Worm (Caenorhabditis elegans) whole organism, mixed stage, embryonic: ENCODE results near the gene M02G9.4.

Source experiments
- bed-3 ChIP-seq: fragments of 200-800 bp; sonication (Bioruptor generic); optimal IDR thresholded peaks from 3 replicates; lab custom pipeline; 2018; ENCODE audit warnings: mild to moderate bottlenecking, missing genetic modification characterization, moderate library complexity, missing compliant biosample characterization
- blmp-1 ChIP-seq: fragments of 150-350 bp; optimal IDR thresholded peaks from 2 replicates; lab custom pipeline; 2014; ENCODE audit warnings: missing biosample characterization, missing genetic modification characterization
- ceh-39 ChIP-seq: fragments of 150-350 bp; optimal IDR thresholded peaks from 2 replicates; lab custom pipeline; 2014; ENCODE audit warnings: missing biosample characterization, missing genetic modification characterization
- ceh-43 ChIP-seq: fragments of 200-800 bp; sonication (Bioruptor generic); optimal IDR thresholded peaks from 2 replicates; lab custom pipeline; 2018; ENCODE audit warnings: mild to moderate bottlenecking, missing genetic modification characterization, moderate library complexity, missing compliant biosample characterization
- ceh-83 ChIP-seq: fragments of 200-800 bp; sonication (Bioruptor generic); optimal IDR thresholded peaks from 2 replicates; lab custom pipeline; 2018; ENCODE audit warnings: mild to moderate bottlenecking, missing genetic modification characterization, missing compliant biosample characterization
- ces-1 ChIP-seq: fragments of 150-350 bp; optimal IDR thresholded peaks from 2 replicates; lab custom pipeline; 2014; ENCODE audit warnings: missing biosample characterization, missing genetic modification reagents, missing genetic modification characterization
- cnd-1 ChIP-seq: fragments of 200-800 bp; sonication (Bioruptor generic); optimal IDR thresholded peaks from 2 replicates; lab custom pipeline; 2018; ENCODE audit warnings: mild to moderate bottlenecking, missing genetic modification characterization, missing compliant biosample characterization
- elt-1 ChIP-seq: sonication (generic microtip); optimal IDR thresholded peaks from 2 replicates; lab custom pipeline; 2017; ENCODE audit warnings: missing genetic modification characterization, mild to moderate bottlenecking, missing compliant biosample characterization, antibody characterized with exemption, moderate library complexity, borderline replicate concordance; ENCODE audit not compliant: insufficient read depth
- flh-1 ChIP-seq: fragments of 200-800 bp; sonication (Bioruptor generic); optimal IDR thresholded peaks from 2 replicates; lab custom pipeline; 2018; ENCODE audit warnings: mild to moderate bottlenecking, missing genetic modification characterization, moderate library complexity, missing compliant biosample characterization
- hlh-1 ChIP-seq: fragments of 150-350 bp; optimal IDR thresholded peaks from 2 replicates; lab custom pipeline; 2014; ENCODE audit warnings: missing biosample characterization, missing genetic modification reagents, missing genetic modification characterization
- lin-13 ChIP-seq: fragments of 150-350 bp; optimal IDR thresholded peaks from 2 replicates; lab custom pipeline; 2014; ENCODE audit warnings: missing biosample characterization, missing genetic modification characterization
- lin-32 ChIP-seq: fragments of 200-800 bp; sonication (Bioruptor generic); optimal IDR thresholded peaks from 2 replicates; lab custom pipeline; 2018; ENCODE audit warnings: mild to moderate bottlenecking, missing genetic modification characterization, missing compliant biosample characterization
- lsy-2 ChIP-seq: fragments of 150-350 bp; optimal IDR thresholded peaks from 2 replicates; lab custom pipeline; 2014; ENCODE audit warnings: missing biosample characterization, missing genetic modification characterization
- mab-5 ChIP-seq: fragments of 150-350 bp; optimal IDR thresholded peaks from 2 replicates; lab custom pipeline; 2014; ENCODE audit warnings: missing biosample characterization, missing genetic modification characterization
- mls-2 ChIP-seq: sonication (generic microtip); optimal IDR thresholded peaks from 2 replicates; lab custom pipeline; 2016; ENCODE audit warnings: mild to moderate bottlenecking, missing genetic modification characterization, moderate library complexity, missing compliant biosample characterization
- nhr-28 ChIP-seq: fragments of 150-350 bp; optimal IDR thresholded peaks from 2 replicates; lab custom pipeline; 2014; ENCODE audit warnings: missing biosample characterization, missing genetic modification characterization
- nhr-76 ChIP-seq: sonication (generic microtip); optimal IDR thresholded peaks from 2 replicates; lab custom pipeline; 2017; ENCODE audit warnings: missing biosample characterization, missing genetic modification characterization
- pha-4 ChIP-seq: fragments of 150-350 bp; optimal IDR thresholded peaks from 2 replicates; lab custom pipeline; 2018; ENCODE audit warnings: missing biosample characterization, missing genetic modification reagents, missing genetic modification characterization
- sptf-1 ChIP-seq: sonication (generic microtip); optimal IDR thresholded peaks from 2 replicates; lab custom pipeline; 2017; ENCODE audit warnings: mild to moderate bottlenecking, missing genetic modification characterization, moderate library complexity, missing compliant biosample characterization
- tbx-8 ChIP-seq: fragments of 200-800 bp; sonication (Bioruptor generic); optimal IDR thresholded peaks from 2 replicates; lab custom pipeline; 2018; ENCODE audit warnings: mild to moderate bottlenecking, missing genetic modification characterization, moderate library complexity, missing compliant biosample characterization
- unc-120 ChIP-seq: sonication (generic microtip); optimal IDR thresholded peaks from 2 replicates; lab custom pipeline; 2017; ENCODE audit warnings: missing genetic modification characterization, missing compliant biosample characterization; ENCODE audit not compliant: poor library complexity, severe bottlenecking
- unc-39 ChIP-seq: fragments of 150-350 bp; optimal IDR thresholded peaks from 2 replicates; lab custom pipeline; 2014; ENCODE audit warnings: missing biosample characterization, missing genetic modification characterization
- unc-62 ChIP-seq: fragments of 150-350 bp; optimal IDR thresholded peaks from 2 replicates; lab custom pipeline; 2014; ENCODE audit warnings: missing biosample characterization, missing genetic modification reagents, missing genetic modification characterization
- ztf-11 ChIP-seq: fragments of 150-350 bp; optimal IDR thresholded peaks from 2 replicates; lab custom pipeline; 2014; ENCODE audit warnings: missing biosample characterization, missing genetic modification characterization

Gene M02G9.4

DNA sequence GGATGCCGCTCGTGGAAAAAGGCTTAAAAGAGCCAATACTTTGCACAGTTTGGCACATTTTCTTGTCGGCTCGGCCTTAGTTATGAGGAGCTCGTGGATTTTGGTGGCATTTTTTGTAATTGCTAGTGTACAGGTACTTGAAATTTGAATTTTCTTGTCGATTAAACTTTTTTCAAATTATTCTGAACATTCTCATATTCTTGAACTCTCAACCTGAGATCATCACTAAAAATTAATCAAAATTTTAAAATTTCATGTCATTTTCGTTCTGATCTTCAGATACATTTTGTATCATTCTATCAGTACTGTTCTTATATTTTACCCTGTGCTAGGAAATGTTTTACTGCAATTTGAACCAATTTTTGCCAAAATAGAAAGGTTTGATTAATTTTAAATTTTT is 4.3 kb downstream of the M02G9.4 start, which contains the start of gene idpp-4:
Gene idpp-4, plus strand, starts transcription at position 51 of the 400 bp plus-strand sequence.
- TF ChIP-seq ces-1 (GFP tag; lab: Kevin White, UChicago), result no peak
- TF ChIP-seq pha-4, result no peak
- no peak for TF ChIP-seq blmp-1 (tag; lab: Kevin White, UChicago)
- TF ChIP-seq hlh-1 (tag; lab: Kevin White, UChicago), result no peak
- TF ChIP-seq mls-2 (tag; lab: Kevin White, UChicago), result no peak
- TF ChIP-seq unc-39 (tag; lab: Kevin White, UChicago), result no peak
- no peak for TF ChIP-seq lin-32
- TF ChIP-seq lsy-2 (tag; lab: Kevin White, UChicago), result no peak
- no peak for TF ChIP-seq ceh-39 (tag; lab: Kevin White, UChicago)
- TF ChIP-seq tbx-8, result no peak
- TF ChIP-seq ceh-43, result no peak
- TF ChIP-seq nhr-76 (tag; lab: Kevin White, UChicago), result no peak
- no peak for TF ChIP-seq unc-120 (tag; lab: Kevin White, UChicago)
- no peak for TF ChIP-seq unc-62 (GFP tag; lab: Kevin White, UChicago)
- TF ChIP-seq lin-13 (tag; lab: Kevin White, UChicago), result no peak
- TF ChIP-seq sptf-1 (tag; lab: Kevin White, UChicago), result no peak
- no peak for TF ChIP-seq ztf-11 (tag; lab: Kevin White, UChicago)
- TF ChIP-seq elt-1 (tag; lab: Kevin White, UChicago), result no peak

DNA sequence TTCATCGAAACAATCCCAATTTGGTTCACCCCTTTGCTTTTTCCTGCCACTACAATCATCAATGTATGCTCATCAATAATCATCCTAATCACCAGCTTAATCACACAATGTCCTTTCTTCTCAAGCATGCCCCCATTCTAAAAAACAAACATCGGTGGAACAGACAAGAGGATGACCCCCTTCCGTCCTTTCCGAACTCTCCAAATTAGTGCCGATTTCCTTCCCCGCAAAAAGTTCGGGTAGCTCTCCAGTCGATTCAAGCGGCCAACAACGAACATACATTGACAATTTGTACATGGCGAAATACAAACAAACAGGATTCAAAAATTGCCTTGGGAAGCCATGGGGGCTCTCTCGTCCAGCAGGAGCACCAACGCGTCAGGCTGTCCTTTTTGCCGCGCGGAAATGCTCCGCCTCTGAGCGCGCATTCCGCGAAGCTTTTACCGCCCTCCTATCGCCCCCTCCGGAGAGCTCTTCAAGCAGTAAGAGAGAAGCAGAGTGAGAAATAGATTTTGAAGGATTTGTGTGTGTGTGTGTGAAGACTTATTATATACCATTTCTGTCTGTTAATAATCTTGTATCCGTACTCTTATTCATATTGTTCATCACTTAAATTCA is 8.6 kb downstream of the M02G9.4 start, which contains the start of gene appg-1:
Gene appg-1, plus strand, starts transcription at position 427 of the 618 bp plus-strand sequence.
- no peak for TF ChIP-seq mab-5 (tag; lab: Kevin White, UChicago)
- TF ChIP-seq, all 35 proteins: peak for 0

DNA sequence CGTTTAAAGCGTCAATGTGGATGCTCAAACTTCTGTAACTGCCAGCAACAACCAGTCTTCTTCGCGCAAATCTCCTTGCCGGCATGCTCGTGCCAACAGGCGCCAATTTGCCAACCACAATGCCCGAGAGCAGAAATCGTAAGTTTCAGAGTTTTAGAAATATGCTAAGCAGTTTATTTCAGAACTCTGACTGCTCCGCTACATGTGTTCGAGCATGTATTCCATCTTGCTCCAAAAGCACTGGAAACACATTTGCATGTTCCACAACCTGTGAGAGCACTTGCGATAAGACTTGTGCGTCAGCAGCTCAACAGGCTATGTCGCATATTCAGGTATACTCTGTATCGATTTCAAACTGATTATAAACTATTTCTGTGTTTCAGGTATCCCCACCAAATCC is 12.6 kb downstream of the M02G9.4 start:
- TF ChIP-seq cnd-1 (tag; lab: Kevin White, UChicago), result no peak
- no peak for TF ChIP-seq unc-120 (tag; lab: Kevin White, UChicago)
- TF ChIP-seq mls-2 (tag; lab: Kevin White, UChicago), result no peak
- no peak for TF ChIP-seq ceh-83 (GFP tag; lab: Kevin White, UChicago)
- no peak for TF ChIP-seq lsy-2 (tag; lab: Kevin White, UChicago)
- TF ChIP-seq lin-13 (tag; lab: Kevin White, UChicago), result no peak
- TF ChIP-seq pha-4, result no peak
- TF ChIP-seq lin-32, result no peak
- TF ChIP-seq ceh-39 (tag; lab: Kevin White, UChicago), result no peak
- no peak for TF ChIP-seq tbx-8

DNA sequence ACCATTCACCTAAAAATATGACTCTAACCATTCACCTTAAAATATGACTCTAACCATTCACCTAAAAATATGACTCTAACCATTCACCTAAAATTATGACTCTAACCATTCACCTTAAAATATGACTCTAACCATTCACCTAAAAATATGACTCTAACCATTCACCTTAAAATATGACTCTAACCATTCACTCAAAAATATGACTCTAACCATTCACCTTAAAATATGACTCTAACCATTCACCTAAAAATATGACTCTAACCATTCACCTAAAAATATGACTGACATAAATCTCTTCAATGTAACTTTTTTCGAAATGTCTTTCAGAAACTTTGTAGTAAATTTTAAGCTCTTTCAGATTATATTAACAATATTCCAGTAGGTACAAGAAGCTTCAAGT is 19.0 kb downstream of the M02G9.4 start:
- peak; percentile 58 for TF ChIP-seq sptf-1 (tag; lab: Kevin White, UChicago)

DNA sequence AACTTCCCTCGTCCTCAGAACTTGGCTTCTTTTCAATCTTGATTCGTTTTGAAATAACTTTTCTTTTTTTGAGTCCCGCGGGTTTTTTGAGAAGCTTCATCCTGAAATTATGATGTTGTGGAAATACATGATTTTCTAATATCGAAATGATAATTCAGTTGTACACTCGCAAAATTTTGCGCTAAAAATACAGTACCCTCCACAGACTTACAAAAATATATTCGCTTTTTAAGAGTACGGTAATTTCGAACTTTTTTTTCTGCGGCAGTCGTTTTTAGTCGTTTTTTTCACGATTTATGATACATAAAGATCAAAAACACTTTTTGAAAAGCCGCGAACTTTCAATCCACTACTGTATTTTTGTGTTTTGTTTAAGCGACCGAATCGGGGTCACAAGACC is 27.9 kb downstream of the M02G9.4 start, which contains the start of gene pro-2:
Gene pro-2, minus strand, starts transcription at position 101 of the 400 bp plus-strand sequence.
- TF ChIP-seq bed-3 (GFP tag; lab: Kevin White, UChicago) (no peak), unc-120 (tag; lab: Kevin White, UChicago) (no peak), lin-13 (tag; lab: Kevin White, UChicago) (no peak), nhr-28 (tag; lab: Kevin White, UChicago) (no peak), ceh-39 (tag; lab: Kevin White, UChicago) (no peak), hlh-1 (tag; lab: Kevin White, UChicago) (no peak), elt-1 (tag; lab: Kevin White, UChicago) (no peak)
- TF ChIP-seq, all 35 proteins: peak for 0

DNA sequence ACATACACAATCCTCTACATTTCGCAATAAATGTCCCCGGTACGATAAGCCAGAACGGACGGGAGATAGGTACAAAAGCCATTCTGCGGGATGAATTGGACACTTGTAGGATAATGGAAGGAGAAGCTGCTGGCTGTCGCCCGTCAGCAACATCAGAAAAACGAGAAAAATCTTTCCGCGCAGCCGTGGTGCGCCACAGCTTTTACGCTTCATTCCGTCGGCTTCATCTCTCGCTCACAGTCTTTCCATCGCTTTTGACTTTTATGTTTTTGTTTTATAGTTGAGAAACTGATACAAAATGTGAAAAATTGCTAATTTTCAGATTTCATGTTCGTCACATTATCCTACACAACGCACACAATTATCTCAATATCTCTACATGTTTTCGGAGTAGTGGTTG is 29.0 kb downstream of the M02G9.4 start, which contains the start of gene C07E3.10:
Gene C07E3.10, plus strand, starts transcription at position 301 of the 400 bp plus-strand sequence.
- TF ChIP-seq ceh-43 (no peak), elt-1 (tag; lab: Kevin White, UChicago) (no peak), ztf-11 (tag; lab: Kevin White, UChicago) (no peak), unc-39 (tag; lab: Kevin White, UChicago) (no peak), lin-13 (tag; lab: Kevin White, UChicago) (no peak), mls-2 (tag; lab: Kevin White, UChicago) (no peak), blmp-1 (tag; lab: Kevin White, UChicago) (no peak), pha-4 (no peak), nhr-28 (tag; lab: Kevin White, UChicago) (no peak)

DNA sequence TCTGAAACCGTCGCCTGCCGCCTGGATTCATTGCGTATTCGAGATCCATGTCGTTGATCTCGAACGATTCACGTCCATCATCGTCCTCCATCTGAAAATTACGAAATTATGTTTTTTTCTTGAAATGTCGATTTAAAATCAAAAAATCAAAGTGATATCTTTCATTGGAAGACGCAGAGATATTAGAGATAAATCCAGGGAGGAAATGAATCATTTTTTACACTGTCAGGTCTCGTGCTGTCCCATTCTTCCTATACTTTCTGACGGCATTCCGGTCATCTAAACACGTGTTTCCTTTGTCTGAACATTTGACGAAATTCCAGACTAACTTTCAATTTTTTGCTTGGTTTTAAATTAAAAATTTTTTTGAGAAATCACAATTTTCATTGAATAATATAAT is 32.8 kb downstream of the M02G9.4 start, which contains the start of gene stip-1:
Gene stip-1, minus strand, starts transcription at position 98 of the 400 bp plus-strand sequence.
- no peak for TF ChIP-seq elt-1 (tag; lab: Kevin White, UChicago)
- TF ChIP-seq ceh-39 (tag; lab: Kevin White, UChicago), result no peak
- TF ChIP-seq bed-3 (GFP tag; lab: Kevin White, UChicago), result no peak
- no peak for TF ChIP-seq flh-1 (GFP tag; lab: Kevin White, UChicago)
- no peak for TF ChIP-seq ceh-83 (GFP tag; lab: Kevin White, UChicago)
- TF ChIP-seq mls-2 (tag; lab: Kevin White, UChicago), result no peak
- TF ChIP-seq lsy-2 (tag; lab: Kevin White, UChicago), result no peak
- no peak for TF ChIP-seq mab-5 (tag; lab: Kevin White, UChicago)
- TF ChIP-seq, all 35 proteins: peak for 0
